Fruit fly (Drosophila melanogaster) whole organism, adult: Measurements from ENCODE around the gene Prat2.

Experiments used
- CG11617 ChIP-seq: fragments of 200-800 bp; sonication (Bioruptor generic); optimal IDR thresholded peaks from 2 replicates; lab custom pipeline; 2017; ENCODE audit warnings: mild to moderate bottlenecking, missing biosample characterization, missing genetic modification reagents, missing genetic modification characterization
- CG1620 ChIP-seq: fragments of 200-800 bp; sonication (Bioruptor generic); optimal IDR thresholded peaks from 2 replicates; lab custom pipeline; 2016; ENCODE audit warnings: missing biosample characterization, missing genetic modification characterization
- CG5204 ChIP-seq: fragments of 200-800 bp; sonication (Bioruptor generic); optimal IDR thresholded peaks from 2 replicates; lab custom pipeline; 2016; ENCODE audit warnings: missing biosample characterization, missing genetic modification characterization
- CG7045 ChIP-seq: fragments of 200-800 bp; sonication (Bioruptor generic); optimal IDR thresholded peaks from 2 replicates; lab custom pipeline; 2017; ENCODE audit warnings: missing biosample characterization, mild to moderate bottlenecking, missing genetic modification characterization
- CG7101 ChIP-seq: fragments of 200-800 bp; sonication (Bioruptor generic); optimal IDR thresholded peaks from 2 replicates; lab custom pipeline; 2018; ENCODE audit warnings: missing biosample characterization, mild to moderate bottlenecking, missing genetic modification characterization, moderate library complexity
- bab1 ChIP-seq: fragments of 200-800 bp; sonication (Bioruptor generic); optimal IDR thresholded peaks from 3 replicates; lab custom pipeline; 2019; ENCODE audit warnings: missing biosample characterization, mild to moderate bottlenecking, missing genetic modification characterization, moderate library complexity
- cic ChIP-seq: fragments of 200-800 bp; sonication (Bioruptor generic); optimal IDR thresholded peaks from 2 replicates; lab custom pipeline; 2017; ENCODE audit warnings: missing biosample characterization, mild to moderate bottlenecking, missing genetic modification characterization, moderate library complexity
- cnc ChIP-seq, 2 experiments: fragments of >200 bp; optimal IDR thresholded peaks; 2 replicates each; lab custom pipeline; 2017
- kay ChIP-seq: fragments of 200-800 bp; sonication (Bioruptor generic); peaks from one replicate; lab custom pipeline; 2016; ENCODE audit warnings: missing biosample characterization, missing genetic modification characterization, borderline replicate concordance
- ovo ChIP-seq: fragments of 200-800 bp; sonication (Bioruptor generic); optimal IDR thresholded peaks from 2 replicates; lab custom pipeline; 2016; ENCODE audit warnings: missing biosample characterization, missing genetic modification characterization
- tj ChIP-seq: fragments of 200-800 bp; sonication (Bioruptor generic); optimal IDR thresholded peaks from 3 replicates; lab custom pipeline; 2017; ENCODE audit warnings: missing biosample characterization, mild to moderate bottlenecking, missing genetic modification characterization, moderate library complexity

- TF ChIP-seq CG1620 (GFP tag; lab: Kevin White, UChicago) = no peak
- TF ChIP-seq CG5204 = no peak
- no peak for TF ChIP-seq CG11617 (GFP tag; lab: Kevin White, UChicago)
- TF ChIP-seq kay = no peak
- no peak for TF ChIP-seq ovo (GFP tag; lab: Kevin White, UChicago)
- TF ChIP-seq cnc (optimal IDR thresholded peaks at IDR 0.05; lab: Kevin White, UChicago) = no peak
- TF ChIP-seq cic (GFP tag; lab: Kevin White, UChicago) = no peak
- no peak for TF ChIP-seq CG7101 (tag; lab: Kevin White, UChicago)
- no peak for TF ChIP-seq CG7045
- no peak for TF ChIP-seq bab1 (GFP tag; lab: Kevin White, UChicago)
- TF ChIP-seq tj = no peak
Measured at dm6 chr3L:6899286-6899685, 15.4 kb downstream of the Prat2 start.
